Worm (Caenorhabditis elegans) whole organism, mixed stage, embryonic: ENCODE results near the gene vha-17.

ENCODE experiments used
- M03D4.4 ChIP-seq: sonication (generic microtip); optimal IDR thresholded peaks from 2 replicates; lab custom pipeline; 2017; ENCODE audit warnings: mild to moderate bottlenecking, missing genetic modification characterization, missing compliant biosample characterization
- bed-3 ChIP-seq: fragments of 200-800 bp; sonication (Bioruptor generic); optimal IDR thresholded peaks from 3 replicates; lab custom pipeline; 2018; ENCODE audit warnings: mild to moderate bottlenecking, missing genetic modification characterization, moderate library complexity, missing compliant biosample characterization
- blmp-1 ChIP-seq: fragments of 150-350 bp; optimal IDR thresholded peaks from 2 replicates; lab custom pipeline; 2014; ENCODE audit warnings: missing biosample characterization, missing genetic modification characterization
- ceh-39 ChIP-seq: fragments of 150-350 bp; optimal IDR thresholded peaks from 2 replicates; lab custom pipeline; 2014; ENCODE audit warnings: missing biosample characterization, missing genetic modification characterization
- ceh-83 ChIP-seq: fragments of 200-800 bp; sonication (Bioruptor generic); optimal IDR thresholded peaks from 2 replicates; lab custom pipeline; 2018; ENCODE audit warnings: mild to moderate bottlenecking, missing genetic modification characterization, missing compliant biosample characterization
- ces-1 ChIP-seq: fragments of 150-350 bp; optimal IDR thresholded peaks from 2 replicates; lab custom pipeline; 2014; ENCODE audit warnings: missing biosample characterization, missing genetic modification reagents, missing genetic modification characterization
- drap-1 ChIP-seq: fragments of 200-800 bp; sonication (Bioruptor generic); optimal IDR thresholded peaks from 3 replicates; lab custom pipeline; 2018; ENCODE audit warnings: mild to moderate bottlenecking, missing genetic modification characterization, missing compliant biosample characterization
- elt-1 ChIP-seq: sonication (generic microtip); optimal IDR thresholded peaks from 2 replicates; lab custom pipeline; 2017; ENCODE audit warnings: missing genetic modification characterization, mild to moderate bottlenecking, missing compliant biosample characterization, antibody characterized with exemption, moderate library complexity, borderline replicate concordance; ENCODE audit not compliant: insufficient read depth
- elt-3 ChIP-seq: fragments of 150-350 bp; optimal IDR thresholded peaks from 2 replicates; lab custom pipeline; 2014; ENCODE audit warnings: missing biosample characterization, missing genetic modification characterization
- flh-1 ChIP-seq: fragments of 200-800 bp; sonication (Bioruptor generic); optimal IDR thresholded peaks from 2 replicates; lab custom pipeline; 2018; ENCODE audit warnings: mild to moderate bottlenecking, missing genetic modification characterization, moderate library complexity, missing compliant biosample characterization
- ham-2 ChIP-seq: fragments of 200-800 bp; sonication (Bioruptor generic); optimal IDR thresholded peaks from 2 replicates; lab custom pipeline; 2018; ENCODE audit warnings: mild to moderate bottlenecking, missing genetic modification characterization, missing compliant biosample characterization
- hlh-1 ChIP-seq: fragments of 150-350 bp; optimal IDR thresholded peaks from 2 replicates; lab custom pipeline; 2014; ENCODE audit warnings: missing biosample characterization, missing genetic modification reagents, missing genetic modification characterization
- lin-13 ChIP-seq: fragments of 150-350 bp; optimal IDR thresholded peaks from 2 replicates; lab custom pipeline; 2014; ENCODE audit warnings: missing biosample characterization, missing genetic modification characterization
- lin-32 ChIP-seq: fragments of 200-800 bp; sonication (Bioruptor generic); optimal IDR thresholded peaks from 2 replicates; lab custom pipeline; 2018; ENCODE audit warnings: mild to moderate bottlenecking, missing genetic modification characterization, missing compliant biosample characterization
- lsy-2 ChIP-seq: fragments of 150-350 bp; optimal IDR thresholded peaks from 2 replicates; lab custom pipeline; 2014; ENCODE audit warnings: missing biosample characterization, missing genetic modification characterization
- mep-1 ChIP-seq: fragments of 150-350 bp; optimal IDR thresholded peaks from 2 replicates; lab custom pipeline; 2017; ENCODE audit warnings: missing biosample characterization, missing genetic modification reagents, missing genetic modification characterization, inconsistent platforms
- nhr-12 ChIP-seq: fragments of 150-350 bp; optimal IDR thresholded peaks from 2 replicates; lab custom pipeline; 2014; ENCODE audit warnings: missing biosample characterization, missing genetic modification characterization
- nhr-2 ChIP-seq: fragments of 150-350 bp; optimal IDR thresholded peaks from 2 replicates; lab custom pipeline; 2014; ENCODE audit warnings: missing biosample characterization, missing genetic modification characterization
- nhr-237 ChIP-seq: fragments of 150-350 bp; optimal IDR thresholded peaks from 2 replicates; lab custom pipeline; 2014; ENCODE audit warnings: missing biosample characterization, missing genetic modification characterization
- nhr-28 ChIP-seq: fragments of 150-350 bp; optimal IDR thresholded peaks from 2 replicates; lab custom pipeline; 2014; ENCODE audit warnings: missing biosample characterization, missing genetic modification characterization
- nhr-76 ChIP-seq: sonication (generic microtip); optimal IDR thresholded peaks from 2 replicates; lab custom pipeline; 2017; ENCODE audit warnings: missing biosample characterization, missing genetic modification characterization
- pha-4 ChIP-seq: fragments of 150-350 bp; optimal IDR thresholded peaks from 2 replicates; lab custom pipeline; 2018; ENCODE audit warnings: missing biosample characterization, missing genetic modification reagents, missing genetic modification characterization
- sem-2 ChIP-seq: fragments of 200-800 bp; sonication (Bioruptor generic); optimal IDR thresholded peaks from 2 replicates; lab custom pipeline; 2018; ENCODE audit warnings: mild to moderate bottlenecking, missing genetic modification characterization, missing compliant biosample characterization
- snpc-4 ChIP-seq: fragments of 150-350 bp; optimal IDR thresholded peaks from 2 replicates; lab custom pipeline; 2014; ENCODE audit warnings: missing biosample characterization, missing genetic modification characterization
- unc-120 ChIP-seq: sonication (generic microtip); optimal IDR thresholded peaks from 2 replicates; lab custom pipeline; 2017; ENCODE audit warnings: missing genetic modification characterization, missing compliant biosample characterization; ENCODE audit not compliant: poor library complexity, severe bottlenecking
- unc-39 ChIP-seq: fragments of 150-350 bp; optimal IDR thresholded peaks from 2 replicates; lab custom pipeline; 2014; ENCODE audit warnings: missing biosample characterization, missing genetic modification characterization
- zip-8 ChIP-seq: fragments of 150-350 bp; optimal IDR thresholded peaks from 2 replicates; lab custom pipeline; 2014; ENCODE audit warnings: missing biosample characterization, missing genetic modification characterization

Gene vha-17

ce11 chrIV:9323989-9324506 is 2.4 kb downstream of the vha-17 start, which contains the start of the genes nspg-11 and F49C12.15:
nspg-11 (minus strand) TSS chrIV:9324089.
F49C12.15 (plus strand) TSS chrIV:9324456.
- TF ChIP-seq pha-4 (tag; lab: Kevin White, UChicago) (no peak), ham-2 (no peak)

ce11 chrIV:9327706-9328105 is 6.1 kb downstream of the vha-17 start, which contains the start of gene clec-183:
clec-183 (plus strand) TSS chrIV:9328006.
- no peak for TF ChIP-seq drap-1 (GFP tag; lab: Kevin White, UChicago)
- no peak for TF ChIP-seq lsy-2 (tag; lab: Kevin White, UChicago)

- TF ChIP-seq pha-4 (tag; lab: Kevin White, UChicago) = no peak
- no peak for TF ChIP-seq unc-120 (tag; lab: Kevin White, UChicago)
- no peak for TF ChIP-seq blmp-1 (tag; lab: Kevin White, UChicago)
- TF ChIP-seq nhr-237 (tag; lab: Kevin White, UChicago) = no peak
- no peak for TF ChIP-seq mep-1 (tag; lab: Kevin White, UChicago)
- TF ChIP-seq elt-3 = no peak
- TF ChIP-seq elt-1 (tag; lab: Kevin White, UChicago) = no peak
- no peak for TF ChIP-seq ceh-83 (GFP tag; lab: Kevin White, UChicago)
Observed at ce11 chrIV:9330755-9331154, 9.2 kb downstream of the vha-17 start, which contains the start of gene nspg-7.1. nspg-7.1 (minus strand) TSS chrIV:9330855.

- TF ChIP-seq drap-1 (GFP tag; lab: Kevin White, UChicago) (no peak), elt-3 (no peak), ceh-39 (tag; lab: Kevin White, UChicago) (no peak), blmp-1 (tag; lab: Kevin White, UChicago) (no peak), snpc-4 (tag; lab: Kevin White, UChicago) (no peak), unc-39 (tag; lab: Kevin White, UChicago) (no peak), nhr-12 (no peak), lsy-2 (tag; lab: Kevin White, UChicago) (no peak), ham-2 (no peak), M03D4.4 (no peak), bed-3 (GFP tag; lab: Kevin White, UChicago) (no peak), lin-32 (GFP tag; lab: Kevin White, UChicago) (no peak), nhr-2 (no peak), nhr-237 (tag; lab: Kevin White, UChicago) (no peak), nhr-28 (tag; lab: Kevin White, UChicago) (no peak), ces-1 (GFP tag; lab: Kevin White, UChicago) (no peak), zip-8 (tag; lab: Kevin White, UChicago) (no peak), elt-1 (tag; lab: Kevin White, UChicago) (no peak), ceh-83 (GFP tag; lab: Kevin White, UChicago) (no peak)
Observed at ce11 chrIV:9333007-9333406, 11.4 kb downstream of the vha-17 start.

ce11 chrIV:9335552-9336251 is 14.1 kb downstream of the vha-17 start, which contains the start of the genes coa-4 and T20D3.14:
coa-4 (minus strand) TSS chrIV:9335602.
T20D3.14 (minus strand) TSS chrIV:9335909.
- TF ChIP-seq flh-1 (no peak), nhr-76 (tag; lab: Kevin White, UChicago) (no peak), snpc-4 (tag; lab: Kevin White, UChicago) (no peak), unc-120 (tag; lab: Kevin White, UChicago) (no peak)

- no peak for TF ChIP-seq sem-2 (GFP tag; lab: Kevin White, UChicago)
- TF ChIP-seq hlh-1 = no peak
- no peak for TF ChIP-seq nhr-12
- no peak for TF ChIP-seq flh-1
- no peak for TF ChIP-seq snpc-4 (tag; lab: Kevin White, UChicago)
- no peak for TF ChIP-seq pha-4 (tag; lab: Kevin White, UChicago)
- no peak for TF ChIP-seq lin-13
- TF ChIP-seq blmp-1 (tag; lab: Kevin White, UChicago) = no peak
- TF ChIP-seq ces-1 (GFP tag; lab: Kevin White, UChicago) = no peak
- no peak for TF ChIP-seq nhr-237 (tag; lab: Kevin White, UChicago)
Observed at ce11 chrIV:9336538-9337090, 15.0 kb downstream of the vha-17 start, which contains the start of gene T20D3.5. T20D3.5 (plus strand) TSS chrIV:9337040.
